Worm (Caenorhabditis elegans) whole organism, L1 larva: Measurements from ENCODE around the gene mmad-1.

Source experiments
- aly-2 ChIP-seq: fragments of 150-350 bp; optimal IDR thresholded peaks from 2 replicates; lab custom pipeline; 2014; ENCODE audit warnings: missing biosample characterization, missing genetic modification characterization
- ceh-82 ChIP-seq, 3 experiments: fragments of 150-350 bp in 1 of 3; sonication (generic microtip) in 2 of 3; optimal IDR thresholded peaks; 2 replicates each; lab custom pipeline; 2014 to 2017; ENCODE audit warnings: missing biosample characterization in 3 of 3, missing genetic modification characterization in 3 of 3
- dpl-1 ChIP-seq, 3 experiments: fragments of 150-350 bp in 2 of 3; sonication (generic microtip) in 1 of 3; optimal IDR thresholded peaks; 2 replicates each; lab custom pipeline; 2014 to 2017; ENCODE audit warnings: missing biosample characterization in 3 of 3, missing genetic modification characterization in 3 of 3, missing genetic modification reagents in 3 of 3
- egl-27 ChIP-seq, 2 experiments: fragments of 150-350 bp in 1 of 2; sonication (generic microtip); optimal IDR thresholded peaks; 3 replicates each; lab custom pipeline; 2017 to 2018; ENCODE audit warnings: missing biosample characterization in 2 of 2, missing genetic modification characterization in 2 of 2, missing genetic modification reagents in 2 of 2
- fos-1 ChIP-seq: fragments of 150-350 bp; optimal IDR thresholded peaks from 2 replicates; lab custom pipeline; 2014; ENCODE audit warnings: missing biosample characterization, missing genetic modification characterization
- nhr-11 ChIP-seq: fragments of 150-350 bp; optimal IDR thresholded peaks from 2 replicates; lab custom pipeline; 2014; ENCODE audit warnings: missing biosample characterization, missing genetic modification characterization
- nhr-237 ChIP-seq: fragments of 150-350 bp; optimal IDR thresholded peaks from 2 replicates; lab custom pipeline; 2014; ENCODE audit warnings: missing biosample characterization, missing genetic modification characterization
- nhr-28 ChIP-seq: fragments of 150-350 bp; optimal IDR thresholded peaks from 2 replicates; lab custom pipeline; 2014; ENCODE audit warnings: missing biosample characterization, missing genetic modification characterization
- nhr-76 ChIP-seq: sonication (generic microtip); optimal IDR thresholded peaks from 2 replicates; lab custom pipeline; 2017; ENCODE audit warnings: missing biosample characterization, missing genetic modification characterization
- sup-37 ChIP-seq: fragments of 200-800 bp; sonication (Bioruptor generic); optimal IDR thresholded peaks from 2 replicates; lab custom pipeline; 2018; ENCODE audit warnings: mild to moderate bottlenecking, missing genetic modification characterization, missing compliant biosample characterization
- swsn-7 ChIP-seq: sonication (generic microtip); optimal IDR thresholded peaks from 2 replicates; lab custom pipeline; 2016; ENCODE audit warnings: missing genetic modification characterization, missing compliant biosample characterization
- unc-130 ChIP-seq: fragments of 150-350 bp; optimal IDR thresholded peaks from 2 replicates; lab custom pipeline; 2017; ENCODE audit warnings: missing biosample characterization, missing genetic modification characterization, inconsistent platforms
- unc-62 ChIP-seq: fragments of 150-350 bp; optimal IDR thresholded peaks from 2 replicates; lab custom pipeline; 2014; ENCODE audit warnings: missing biosample characterization, missing genetic modification reagents, missing genetic modification characterization
- unc-86 ChIP-seq: sonication (generic microtip); optimal IDR thresholded peaks from 2 replicates; lab custom pipeline; 2016; ENCODE audit warnings: missing genetic modification characterization, missing compliant biosample characterization

DNA sequence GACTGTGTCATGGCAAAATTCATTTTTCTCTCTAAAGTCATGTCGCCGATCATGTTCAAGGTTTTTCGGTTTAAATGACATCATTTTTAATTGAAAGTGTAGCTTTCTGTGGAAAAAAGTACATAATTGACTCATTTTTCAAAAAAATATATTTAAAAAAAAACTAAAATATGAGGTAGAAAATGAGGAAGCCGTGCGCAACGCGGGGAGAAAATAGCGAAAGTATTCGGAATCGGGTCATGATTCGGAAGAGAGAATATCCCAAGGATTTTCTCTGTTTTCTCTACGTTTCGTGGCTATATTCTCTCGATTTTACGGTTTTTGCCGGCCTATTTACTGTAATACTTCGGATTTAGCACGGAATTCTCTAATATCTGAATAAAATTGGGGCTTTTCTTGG, 11.9 kb upstream of the mmad-1 start:
- TF ChIP-seq fos-1 (tag; lab: Kevin White, UChicago) (no peak), unc-62 (GFP tag; lab: Kevin White, UChicago) (no peak), aly-2 (tag; lab: Kevin White, UChicago) (no peak), unc-86 (tag; lab: Kevin White, UChicago) (no peak), unc-130 (tag; lab: Kevin White, UChicago) (no peak), egl-27 (tag; optimal IDR thresholded peaks at IDR 0.05; lab: Kevin White, UChicago) (no peak), nhr-11 (tag; lab: Kevin White, UChicago) (no peak), nhr-28 (tag; lab: Kevin White, UChicago) (no peak), swsn-7 (tag; lab: Kevin White, UChicago) (no peak), nhr-76 (tag; lab: Kevin White, UChicago) (no peak), dpl-1 (GFP tag; optimal IDR thresholded peaks at IDR 0.05; lab: Kevin White, UChicago) (no peak), ceh-82 (tag; optimal IDR thresholded peaks at IDR 0.05; lab: Kevin White, UChicago) (no peak), sup-37 (GFP tag; lab: Kevin White, UChicago) (no peak), nhr-237 (tag; lab: Kevin White, UChicago) (no peak)
